Worm (Caenorhabditis elegans) whole organism, young adult: ENCODE data around the gene pptr-2.
A peak's percentile ranks its signal among the peaks of the same experiment; 100 is the strongest.

Source experiments
- B0261.1 ChIP-seq: sonication (generic microtip); optimal IDR thresholded peaks from 2 replicates; lab custom pipeline; 2016; ENCODE audit warnings: mild to moderate bottlenecking, missing genetic modification characterization, moderate library complexity, missing compliant biosample characterization
- B0336.3 ChIP-seq: fragments of 200-800 bp; sonication (Bioruptor generic); IDR thresholded peaks from 2 replicates; pipeline ENCODE4 v1.3.6; 2022; ENCODE audit warnings: missing genetic modification characterization, missing compliant biosample characterization
- F10E7.11 ChIP-seq: sonication (generic microtip); optimal IDR thresholded peaks from 2 replicates; lab custom pipeline; 2017; ENCODE audit warnings: mild to moderate bottlenecking, missing genetic modification characterization, moderate library complexity, missing compliant biosample characterization
- F23B12.7 ChIP-seq: sonication (generic microtip); optimal IDR thresholded peaks from 2 replicates; lab custom pipeline; 2017; ENCODE audit warnings: missing genetic modification characterization, mild to moderate bottlenecking, missing compliant biosample characterization, antibody characterized with exemption, moderate library complexity; ENCODE audit not compliant: insufficient read depth
- F49E8.2 ChIP-seq: sonication (generic microtip); optimal IDR thresholded peaks from 3 replicates; lab custom pipeline; 2017; ENCODE audit warnings: missing genetic modification characterization, mild to moderate bottlenecking, missing compliant biosample characterization, antibody characterized with exemption, moderate library complexity; ENCODE audit not compliant: insufficient read depth
- F52B5.7 ChIP-seq: sonication (generic microtip); optimal IDR thresholded peaks from 2 replicates; lab custom pipeline; 2016; ENCODE audit warnings: mild to moderate bottlenecking, missing genetic modification characterization, missing compliant biosample characterization
- F57C9.4 ChIP-seq: sonication (generic microtip); optimal IDR thresholded peaks from 2 replicates; lab custom pipeline; 2017; ENCODE audit warnings: mild to moderate bottlenecking, missing genetic modification characterization, missing compliant biosample characterization
- T07F8.4 ChIP-seq: sonication (generic microtip); optimal IDR thresholded peaks from 2 replicates; lab custom pipeline; 2016; ENCODE audit warnings: mild to moderate bottlenecking, missing genetic modification characterization, moderate library complexity, missing compliant biosample characterization
- T26A5.8 ChIP-seq: sonication (generic microtip); optimal IDR thresholded peaks from 2 replicates; lab custom pipeline; 2016; ENCODE audit warnings: missing genetic modification characterization, missing compliant biosample characterization
- Y53F4B.3 ChIP-seq: fragments of 200-800 bp; sonication (Bioruptor generic); IDR thresholded peaks from 2 replicates; pipeline ENCODE4 v1.3.6; 2022; ENCODE audit warnings: missing genetic modification reagents, missing genetic modification characterization, missing compliant biosample characterization
- Y95B8A.8 ChIP-seq: fragments of 200-800 bp; sonication (Bioruptor generic); IDR thresholded peaks from 2 replicates; pipeline ENCODE4 v1.3.6; 2022; ENCODE audit warnings: missing genetic modification reagents, missing genetic modification characterization, missing compliant biosample characterization
- ZK185.1 ChIP-seq: sonication (generic microtip); optimal IDR thresholded peaks from 2 replicates; lab custom pipeline; 2016; ENCODE audit warnings: mild to moderate bottlenecking, missing genetic modification characterization, missing compliant biosample characterization; ENCODE audit not compliant: poor library complexity, severe bottlenecking
- aptf-2 ChIP-seq: fragments of 200-800 bp; sonication (Bioruptor generic); conservative IDR thresholded peaks from 2 replicates; pipeline ENCODE4 v1.3.6; 2022; ENCODE audit warnings: missing genetic modification reagents, missing genetic modification characterization, missing compliant biosample characterization
- athp-1 ChIP-seq: sonication (generic microtip); optimal IDR thresholded peaks from 2 replicates; lab custom pipeline; 2017; ENCODE audit warnings: mild to moderate bottlenecking, missing genetic modification characterization, missing compliant biosample characterization
- attf-5 ChIP-seq: fragments of 200-800 bp; sonication (Bioruptor generic); optimal IDR thresholded peaks from 2 replicates; lab custom pipeline; 2018; ENCODE audit warnings: mild to moderate bottlenecking, missing genetic modification characterization, missing compliant biosample characterization
- bed-1 ChIP-seq: fragments of 200-800 bp; sonication (Bioruptor generic); IDR thresholded peaks from 2 replicates; pipeline ENCODE4 v1.3.6; 2022; ENCODE audit warnings: missing genetic modification reagents, missing genetic modification characterization, missing compliant biosample characterization
- bed-2 ChIP-seq: fragments of 200-800 bp; sonication (Bioruptor generic); IDR thresholded peaks from 2 replicates; pipeline ENCODE4 v1.3.6; 2022; ENCODE audit warnings: missing genetic modification reagents, missing genetic modification characterization, missing compliant biosample characterization
- cebp-1 ChIP-seq, 2 experiments: fragments of 200-800 bp in 1 of 2; sonication (Bioruptor generic) in 1 of 2; sonication (generic microtip) in 1 of 2; IDR thresholded peaks in 1 of 2; optimal IDR thresholded peaks in 1 of 2; 2 replicates each; pipeline versions ENCODE4 v1.3.6 to Lab custom; 2017 to 2022; ENCODE audit warnings: missing compliant biosample characterization in 2 of 2, missing genetic modification characterization in 2 of 2, mild to moderate bottlenecking in 1 of 2, missing genetic modification reagents in 1 of 2, moderate library complexity in 1 of 2
- chd-7 ChIP-seq: sonication (generic microtip); optimal IDR thresholded peaks from 2 replicates; lab custom pipeline; 2016; ENCODE audit warnings: mild to moderate bottlenecking, missing genetic modification characterization, moderate library complexity, missing compliant biosample characterization
- dpff-1 ChIP-seq: sonication (generic microtip); optimal IDR thresholded peaks from 2 replicates; lab custom pipeline; 2017; ENCODE audit warnings: mild to moderate bottlenecking, missing genetic modification characterization, missing compliant biosample characterization
- egl-44 ChIP-seq: fragments of 200-800 bp; sonication (Bioruptor generic); IDR thresholded peaks from 2 replicates; pipeline ENCODE4 v1.3.6; 2022; ENCODE audit warnings: missing genetic modification reagents, missing genetic modification characterization, missing compliant biosample characterization
- ekl-4 ChIP-seq: fragments of 200-800 bp; sonication (Bioruptor generic); IDR thresholded peaks from 2 replicates; pipeline ENCODE4 v1.3.6; 2022; ENCODE audit warnings: missing genetic modification reagents, missing genetic modification characterization, missing compliant biosample characterization
- him-1 ChIP-seq: sonication (generic microtip); optimal IDR thresholded peaks from 2 replicates; lab custom pipeline; 2016; ENCODE audit warnings: missing genotype, missing genetic modification reagents, missing genetic modification characterization, missing compliant biosample characterization
- hmg-20 ChIP-seq: fragments of 200-800 bp; sonication (Bioruptor generic); IDR thresholded peaks from 2 replicates; pipeline ENCODE4 v1.3.6; 2022; ENCODE audit warnings: missing genetic modification reagents, missing genetic modification characterization, missing compliant biosample characterization
- let-526 ChIP-seq: fragments of 200-800 bp; sonication (Bioruptor generic); IDR thresholded peaks from 2 replicates; pipeline ENCODE4 v1.3.6; 2022; ENCODE audit warnings: missing genetic modification reagents, missing genetic modification characterization, missing compliant biosample characterization
- let-607 ChIP-seq, 2 experiments: fragments of 200-800 bp in 1 of 2; sonication (Bioruptor generic) in 1 of 2; sonication (generic microtip) in 1 of 2; optimal IDR thresholded peaks; 2 replicates each; lab custom pipeline; 2016 to 2018; ENCODE audit warnings: mild to moderate bottlenecking in 2 of 2, missing compliant biosample characterization in 2 of 2, missing genetic modification characterization in 2 of 2, moderate library complexity in 2 of 2, missing genotype in 1 of 2
- lin-40 ChIP-seq: sonication (generic microtip); optimal IDR thresholded peaks from 2 replicates; lab custom pipeline; 2016; ENCODE audit warnings: missing genetic modification characterization, mild to moderate bottlenecking, missing compliant biosample characterization, missing genotype, missing genetic modification reagents
- lin-54 ChIP-seq: fragments of 200-800 bp; sonication (Bioruptor generic); optimal IDR thresholded peaks from 2 replicates; lab custom pipeline; 2018; ENCODE audit warnings: mild to moderate bottlenecking, missing genetic modification characterization, missing compliant biosample characterization
- lir-1 ChIP-seq: fragments of 200-800 bp; sonication (Bioruptor generic); conservative IDR thresholded peaks from 2 replicates; pipeline ENCODE4 v1.3.6; 2022; ENCODE audit warnings: missing genetic modification reagents, missing genetic modification characterization, missing compliant biosample characterization
- lsy-27 ChIP-seq: sonication (generic microtip); optimal IDR thresholded peaks from 2 replicates; lab custom pipeline; 2017; ENCODE audit warnings: missing genetic modification characterization, mild to moderate bottlenecking, missing compliant biosample characterization, antibody characterized with exemption, missing genotype, borderline replicate concordance; ENCODE audit not compliant: insufficient read depth
- madf-8 ChIP-seq: fragments of 200-800 bp; sonication (Bioruptor generic); conservative IDR thresholded peaks from 2 replicates; pipeline ENCODE4 v1.3.6; 2022; ENCODE audit warnings: missing genetic modification reagents, missing genetic modification characterization, missing compliant biosample characterization
- mcd-1 ChIP-seq: fragments of 200-800 bp; sonication (Bioruptor generic); IDR thresholded peaks from 2 replicates; pipeline ENCODE4 v1.3.6; 2022; ENCODE audit warnings: missing genetic modification reagents, missing genetic modification characterization, missing compliant biosample characterization
- mel-28 ChIP-seq: sonication (generic microtip); optimal IDR thresholded peaks from 2 replicates; lab custom pipeline; 2016; ENCODE audit warnings: borderline replicate concordance, mild to moderate bottlenecking, missing genetic modification characterization, missing compliant biosample characterization
- mes-4 ChIP-seq: sonication (generic microtip); optimal IDR thresholded peaks from 2 replicates; lab custom pipeline; 2016; ENCODE audit warnings: missing genotype, missing genetic modification characterization, missing compliant biosample characterization
- nhr-179 ChIP-seq: sonication (generic microtip); optimal IDR thresholded peaks from 2 replicates; lab custom pipeline; 2016; ENCODE audit warnings: mild to moderate bottlenecking, missing genetic modification characterization, missing compliant biosample characterization
- nhr-27 ChIP-seq: fragments of 200-800 bp; sonication (Bioruptor generic); optimal IDR thresholded peaks from 2 replicates; lab custom pipeline; 2018; ENCODE audit warnings: mild to moderate bottlenecking, missing genetic modification characterization, moderate library complexity, missing compliant biosample characterization
- nhr-80 ChIP-seq: sonication (generic microtip); optimal IDR thresholded peaks from 2 replicates; lab custom pipeline; 2016; ENCODE audit warnings: missing genetic modification characterization, missing compliant biosample characterization
- pha-4 ChIP-seq: fragments of 150-350 bp; sonication (generic microtip); optimal IDR thresholded peaks from 2 replicates; lab custom pipeline; 2014; ENCODE audit warnings: missing biosample characterization, missing genetic modification reagents, missing genetic modification characterization
- rcor-1 ChIP-seq: fragments of 200-800 bp; sonication (Bioruptor generic); IDR thresholded peaks from 2 replicates; pipeline ENCODE4 v1.3.6; 2022; ENCODE audit warnings: missing genetic modification reagents, missing genetic modification characterization, missing compliant biosample characterization
- repo-1 ChIP-seq: sonication (generic microtip); optimal IDR thresholded peaks from 2 replicates; lab custom pipeline; 2017; ENCODE audit warnings: mild to moderate bottlenecking, missing genetic modification characterization, missing compliant biosample characterization
- rpc-1 ChIP-seq, 2 experiments: fragments of 150-350 bp in 1 of 2; sonication (generic microtip) in 1 of 2; optimal IDR thresholded peaks; 2 replicates each; lab custom pipeline; 2014 to 2018; ENCODE audit warnings: missing biosample characterization in 1 of 2, missing genetic modification characterization in 1 of 2, missing genetic modification reagents in 1 of 2, missing genotype in 1 of 2
- sdz-38 ChIP-seq: sonication (generic microtip); optimal IDR thresholded peaks from 2 replicates; lab custom pipeline; 2016; ENCODE audit warnings: missing genotype, missing genetic modification characterization, missing compliant biosample characterization
- sea-2 ChIP-seq: fragments of 200-800 bp; sonication (Bioruptor generic); IDR thresholded peaks from 2 replicates; pipeline ENCODE4 v1.3.6; 2022; ENCODE audit warnings: missing genetic modification characterization, missing compliant biosample characterization
- tbx-9 ChIP-seq: sonication (generic microtip); optimal IDR thresholded peaks from 2 replicates; lab custom pipeline; 2016; ENCODE audit warnings: borderline replicate concordance, missing genetic modification characterization, inconsistent platforms, missing compliant biosample characterization
- tlf-1 ChIP-seq: fragments of 200-800 bp; sonication (Bioruptor generic); optimal IDR thresholded peaks from 2 replicates; lab custom pipeline; 2018; ENCODE audit warnings: mild to moderate bottlenecking, missing genetic modification characterization, missing compliant biosample characterization
- ztf-22 ChIP-seq: fragments of 200-800 bp; sonication (Bioruptor generic); optimal IDR thresholded peaks from 2 replicates; lab custom pipeline; 2018; ENCODE audit warnings: mild to moderate bottlenecking, missing genetic modification characterization, moderate library complexity, missing compliant biosample characterization

The pptr-2 gene

DNA sequence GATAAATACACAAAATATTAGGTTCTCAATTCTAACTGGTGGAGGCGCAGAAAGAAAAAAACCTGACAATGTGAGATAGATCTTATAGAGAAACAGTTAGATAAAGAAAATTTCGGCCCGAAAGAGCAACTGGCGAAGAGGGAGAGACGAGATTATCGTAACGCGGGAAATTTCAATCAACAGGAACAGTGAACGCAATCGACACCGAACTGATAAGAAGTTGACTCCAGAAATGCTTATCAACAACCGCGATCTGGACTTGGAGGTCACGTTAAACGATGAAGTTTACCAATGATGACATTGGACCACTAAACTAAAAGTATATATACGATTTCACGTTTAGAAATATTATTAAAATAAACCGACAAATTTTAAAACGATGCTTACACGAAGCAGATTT lies 41.7 kb upstream of the pptr-2 start (continued):
- peak; percentile 60; the same call in 1 of the 2 replicates for TF ChIP-seq hmg-20 (GFP tag; lab: Robert Waterston, UW)
- TF ChIP-seq dpff-1 (tag; lab: Kevin White, UChicago) = no peak
- peak; percentile 37 for TF ChIP-seq lin-40 (tag; lab: Kevin White, UChicago)
- no peak for TF ChIP-seq sdz-38 (tag; lab: Kevin White, UChicago)
- TF ChIP-seq ekl-4 (GFP tag; lab: Robert Waterston, UW) = peak; percentile 95
- no peak for TF ChIP-seq sea-2 (GFP tag; lab: Robert Waterston, UW)
- TF ChIP-seq T07F8.4 = peak; percentile 81
- TF ChIP-seq athp-1 (tag; lab: Kevin White, UChicago) = peak; percentile 72
- TF ChIP-seq rpc-1 (optimal IDR thresholded peaks at IDR 0.05; lab: Kevin White, UChicago) = no peak
- no peak for TF ChIP-seq rpc-1 (tag; optimal IDR thresholded peaks at IDR 0.05; lab: Kevin White, UChicago)
- TF ChIP-seq repo-1 (tag; lab: Kevin White, UChicago) = peak; percentile 64
- TF ChIP-seq nhr-27 (tag; lab: Kevin White, UChicago) = no peak
- 0 out of 2 replicates have a peak, but pooled peaks have one; percentile 48 for TF ChIP-seq bed-2 (GFP tag; lab: Robert Waterston, UW)
- 0 out of 2 replicates have a peak, but pooled peaks have one; percentile 7 for TF ChIP-seq let-526 (GFP tag; lab: Robert Waterston, UW)
- no peak for TF ChIP-seq tbx-9 (tag; lab: Kevin White, UChicago)
- no peak for TF ChIP-seq Y53F4B.3
- TF ChIP-seq lir-1 = no peak
- peak; percentile 39 for TF ChIP-seq F23B12.7 (tag; lab: Kevin White, UChicago)
- no peak for TF ChIP-seq attf-5 (GFP tag; lab: Kevin White, UChicago)
- no peak for TF ChIP-seq lsy-27
- TF ChIP-seq T26A5.8 (tag; lab: Kevin White, UChicago) = peak; percentile 73
- no peak for TF ChIP-seq pha-4
- peak; percentile 20 for TF ChIP-seq nhr-80 (tag; lab: Kevin White, UChicago)
- no peak for TF ChIP-seq cebp-1 (GFP tag; IDR thresholded peaks at IDR 0.05; lab: Robert Waterston, UW)
- peak; percentile 40 for TF ChIP-seq cebp-1 (tag; optimal IDR thresholded peaks at IDR 0.05; lab: Kevin White, UChicago)
- TF ChIP-seq F49E8.2 (tag; lab: Kevin White, UChicago) = peak; percentile 96
- no peak for TF ChIP-seq mel-28
- peak; percentile 9; the same call in 1 of the 2 replicates for TF ChIP-seq madf-8 (GFP tag; lab: Robert Waterston, UW)
- TF ChIP-seq chd-7 (tag; lab: Kevin White, UChicago) = peak; percentile 66
- peak; percentile 93 for TF ChIP-seq B0336.3 (GFP tag; lab: Robert Waterston, UW)
- TF ChIP-seq ZK185.1 (tag; lab: Kevin White, UChicago) = peak; percentile 43
- no peak for TF ChIP-seq mes-4 (tag; lab: Kevin White, UChicago)
- TF ChIP-seq lin-54 (GFP tag; lab: Kevin White, UChicago) = peak; percentile 77
- no peak for TF ChIP-seq aptf-2
- TF ChIP-seq bed-1 (GFP tag; lab: Robert Waterston, UW) = 0 out of 2 replicates have a peak, but pooled peaks have one; percentile 74
- TF ChIP-seq nhr-179 (tag; lab: Kevin White, UChicago) = peak; percentile 2
- no peak for TF ChIP-seq B0261.1 (tag; lab: Kevin White, UChicago)
- TF ChIP-seq ztf-22 (GFP tag; lab: Kevin White, UChicago) = no peak
- TF ChIP-seq Y95B8A.8 (GFP tag; lab: Robert Waterston, UW) = peak; percentile 64
- peak; percentile 78 for TF ChIP-seq tlf-1
- peak; percentile 67 for TF ChIP-seq him-1 (tag; lab: Kevin White, UChicago)
- peak; percentile 55 for TF ChIP-seq mcd-1 (GFP tag; lab: Robert Waterston, UW)
- 0 out of 2 replicates have a peak, but pooled peaks have one; percentile 28 for TF ChIP-seq egl-44 (GFP tag; lab: Robert Waterston, UW)
- TF ChIP-seq F57C9.4 = no peak
- peak; percentile 88 for TF ChIP-seq F52B5.7 (tag; lab: Kevin White, UChicago)
- peak; percentile 83 for TF ChIP-seq F10E7.11
- TF ChIP-seq let-607 (tag; optimal IDR thresholded peaks at IDR 0.05; lab: Kevin White, UChicago) = peak in 1 of 2 experiments; percentile 19
- TF ChIP-seq rcor-1 (GFP tag; lab: Robert Waterston, UW) = peak; percentile 75; the same call in 1 of the 2 replicates
